Worm (Caenorhabditis elegans): ENCODE data around the gene F54H5.14.
"Not testable (repeated sequence)": the region's sequence is repeated elsewhere in the genome, so short reads cannot be mapped to it uniquely, and the experiment has no call there.

ce11 chrII:6627182-6627581 lies 2.0 kb upstream of the F54H5.14 start, which contains the start of the genes F54H5.5 and F54H5.2:
- not testable (repeated sequence) for TF ChIP-seq hnd-1 (tag; optimal IDR thresholded peaks at IDR 0.05); ama-1 (optimal IDR thresholded peaks at IDR 0.05); aly-1 (tag; optimal IDR thresholded peaks at IDR 0.05); ceh-13 (GFP tag; optimal IDR thresholded peaks at IDR 0.05); ceh-36 (tag; optimal IDR thresholded peaks at IDR 0.05); pes-1 (GFP tag; IDR thresholded peaks at IDR 0.05); hmbx-1 (tag; optimal IDR thresholded peaks at IDR 0.05); flt-1 (GFP tag; IDR thresholded peaks at IDR 0.05); scrt-1 (GFP tag; IDR thresholded peaks at IDR 0.05); F13C5.2 (tag; optimal IDR thresholded peaks at IDR 0.05); tbx-37 (GFP tag; conservative IDR thresholded peaks at IDR 0.05); ets-7 (tag; optimal IDR thresholded peaks at IDR 0.05); sea-1 (GFP tag; conservative IDR thresholded peaks at IDR 0.05)

Measured in whole organism, early embryonic.